Worm (Caenorhabditis elegans) whole organism, L1 larva: ENCODE data around the gene srh-74.
A peak's percentile ranks its signal among the peaks of the same experiment; 100 is the strongest.

Experiments
- C34B4.2 ChIP-seq: sonication (generic microtip); optimal IDR thresholded peaks from 2 replicates; lab custom pipeline; 2017; ENCODE audit warnings: mild to moderate bottlenecking, missing genetic modification characterization, missing compliant biosample characterization
- F16B12.6 ChIP-seq: fragments of 150-350 bp; optimal IDR thresholded peaks from 2 replicates; lab custom pipeline; 2014; ENCODE audit warnings: missing biosample characterization, missing genetic modification characterization
- Y116A8C.19 ChIP-seq: sonication (generic microtip); optimal IDR thresholded peaks from 2 replicates; lab custom pipeline; 2016; ENCODE audit warnings: missing compliant biosample characterization, missing genetic modification characterization, borderline replicate concordance
- aha-1 ChIP-seq: fragments of 150-350 bp; optimal IDR thresholded peaks from 2 replicates; lab custom pipeline; 2014; ENCODE audit warnings: missing biosample characterization, missing genetic modification characterization
- ama-1 ChIP-seq: fragments of 150-350 bp; optimal IDR thresholded peaks from 2 replicates; lab custom pipeline; 2014
- blmp-1 ChIP-seq: fragments of 150-350 bp; optimal IDR thresholded peaks from 2 replicates; lab custom pipeline; 2014; ENCODE audit warnings: missing biosample characterization, missing genetic modification characterization
- ceh-8 ChIP-seq: fragments of 200-800 bp; sonication (Bioruptor generic); optimal IDR thresholded peaks from 2 replicates; lab custom pipeline; 2018; ENCODE audit warnings: mild to moderate bottlenecking, missing genetic modification characterization, moderate library complexity, missing compliant biosample characterization
- ceh-82 ChIP-seq, 3 experiments: fragments of 150-350 bp in 1 of 3; sonication (generic microtip) in 2 of 3; optimal IDR thresholded peaks; 2 replicates each; lab custom pipeline; 2014 to 2017; ENCODE audit warnings: missing biosample characterization in 3 of 3, missing genetic modification characterization in 3 of 3
- ceh-88 ChIP-seq: fragments of 200-800 bp; sonication (Bioruptor generic); IDR thresholded peaks from 2 replicates; pipeline ENCODE4 v1.3.6; 2022; ENCODE audit warnings: missing genetic modification characterization, missing compliant biosample characterization
- ceh-90 ChIP-seq: sonication (generic microtip); optimal IDR thresholded peaks from 2 replicates; lab custom pipeline; 2016; ENCODE audit warnings: missing genetic modification characterization, missing compliant biosample characterization
- ces-1 ChIP-seq: fragments of 150-350 bp; optimal IDR thresholded peaks from 2 replicates; lab custom pipeline; 2014; ENCODE audit warnings: missing biosample characterization, missing genetic modification reagents, missing genetic modification characterization
- dsc-1 ChIP-seq: sonication (generic microtip); optimal IDR thresholded peaks from 2 replicates; lab custom pipeline; 2016; ENCODE audit warnings: mild to moderate bottlenecking, missing genetic modification characterization, missing compliant biosample characterization
- efl-1 ChIP-seq, 4 experiments: fragments of 150-350 bp; optimal IDR thresholded peaks in 3 of 4; peaks in 1 of 4; 1 replicate in 1 of 4; 2 replicates in 3 of 4; lab custom pipeline; 2014; ENCODE audit warnings: missing biosample characterization in 2 of 4, missing genetic modification characterization in 2 of 4, missing genetic modification reagents in 2 of 4
- efl-3 ChIP-seq: fragments of 200-800 bp; sonication (Bioruptor generic); optimal IDR thresholded peaks from 2 replicates; lab custom pipeline; 2018; ENCODE audit warnings: mild to moderate bottlenecking, missing genetic modification characterization, missing compliant biosample characterization
- elt-3 ChIP-seq, 6 experiments: fragments of 150-350 bp in 1 of 6; sonication (generic microtip); optimal IDR thresholded peaks; 2 replicates each; lab custom pipeline; 2017 to 2018; ENCODE audit warnings: missing biosample characterization in 6 of 6, missing genetic modification characterization in 6 of 6, inconsistent platforms in 1 of 6
- ets-5 ChIP-seq: fragments of 200-800 bp; sonication (Bioruptor generic); IDR thresholded peaks from 2 replicates; pipeline ENCODE4 v1.3.6; 2022; ENCODE audit warnings: missing genetic modification characterization, missing compliant biosample characterization
- fkh-10 ChIP-seq: sonication (generic microtip); optimal IDR thresholded peaks from 2 replicates; lab custom pipeline; 2017; ENCODE audit warnings: missing biosample characterization, missing genetic modification reagents, missing genetic modification characterization
- fkh-4 ChIP-seq: sonication (generic microtip); optimal IDR thresholded peaks from 2 replicates; lab custom pipeline; 2016; ENCODE audit warnings: missing compliant biosample characterization, missing genetic modification characterization, borderline replicate concordance
- fkh-8 ChIP-seq: sonication (generic microtip); optimal IDR thresholded peaks from 2 replicates; lab custom pipeline; 2016; ENCODE audit warnings: mild to moderate bottlenecking, missing genetic modification characterization, missing compliant biosample characterization
- fos-1 ChIP-seq: fragments of 150-350 bp; optimal IDR thresholded peaks from 2 replicates; lab custom pipeline; 2014; ENCODE audit warnings: missing biosample characterization, missing genetic modification characterization
- grh-1 ChIP-seq: fragments of 200-800 bp; sonication (Bioruptor generic); IDR thresholded peaks from 2 replicates; pipeline ENCODE4 v1.3.6; 2022; ENCODE audit warnings: missing genetic modification reagents, missing genetic modification characterization, missing compliant biosample characterization
- hlh-17 ChIP-seq: fragments of 200-800 bp; sonication (Bioruptor generic); optimal IDR thresholded peaks from 2 replicates; lab custom pipeline; 2018; ENCODE audit warnings: missing genetic modification characterization, mild to moderate bottlenecking, missing compliant biosample characterization, moderate library complexity, borderline replicate concordance
- lin-13 ChIP-seq: fragments of 150-350 bp; optimal IDR thresholded peaks from 2 replicates; lab custom pipeline; 2014; ENCODE audit warnings: missing biosample characterization, missing genetic modification reagents, missing genetic modification characterization
- lin-15B ChIP-seq: fragments of 150-350 bp; sonication (generic microtip); optimal IDR thresholded peaks from 3 replicates; lab custom pipeline; 2014; ENCODE audit warnings: missing biosample characterization, missing genetic modification characterization
- lin-35 ChIP-seq, 2 experiments: fragments of 150-350 bp; optimal IDR thresholded peaks; 2 replicates each; lab custom pipeline; 2014; ENCODE audit warnings: missing biosample characterization in 2 of 2, missing genetic modification characterization in 2 of 2, missing genetic modification reagents in 2 of 2
- lin-39 ChIP-seq: fragments of 150-350 bp; optimal IDR thresholded peaks from 2 replicates; lab custom pipeline; 2014; ENCODE audit warnings: missing biosample characterization, missing genetic modification reagents, missing genetic modification characterization
- lir-3 ChIP-seq: sonication (generic microtip); optimal IDR thresholded peaks from 2 replicates; lab custom pipeline; 2016; ENCODE audit warnings: mild to moderate bottlenecking, missing genetic modification characterization, moderate library complexity, missing compliant biosample characterization; ENCODE audit not compliant: poor library complexity
- mab-9 ChIP-seq: fragments of 200-800 bp; sonication (Bioruptor generic); IDR thresholded peaks from 2 replicates; pipeline ENCODE4 v1.3.6; 2022; ENCODE audit warnings: missing genetic modification reagents, missing genetic modification characterization, missing compliant biosample characterization
- mdl-1 ChIP-seq, 2 experiments: fragments of 150-350 bp; optimal IDR thresholded peaks; 2 replicates each; lab custom pipeline; 2014 to 2017; ENCODE audit warnings: missing biosample characterization in 2 of 2, missing genetic modification characterization in 2 of 2, inconsistent platforms in 1 of 2
- nhr-11 ChIP-seq: fragments of 150-350 bp; optimal IDR thresholded peaks from 2 replicates; lab custom pipeline; 2014; ENCODE audit warnings: missing biosample characterization, missing genetic modification characterization
- nhr-12 ChIP-seq: sonication (generic microtip); optimal IDR thresholded peaks from 2 replicates; lab custom pipeline; 2017; ENCODE audit warnings: missing biosample characterization, missing genetic modification characterization
- nhr-19 ChIP-seq: fragments of 200-800 bp; sonication (Bioruptor generic); conservative IDR thresholded peaks from 2 replicates; pipeline ENCODE4 v1.3.6; 2022; ENCODE audit warnings: missing genetic modification characterization, missing compliant biosample characterization
- nhr-237 ChIP-seq: fragments of 150-350 bp; optimal IDR thresholded peaks from 2 replicates; lab custom pipeline; 2014; ENCODE audit warnings: missing biosample characterization, missing genetic modification characterization
- nhr-47 ChIP-seq: sonication (generic microtip); optimal IDR thresholded peaks from 2 replicates; lab custom pipeline; 2016; ENCODE audit warnings: mild to moderate bottlenecking, missing genetic modification characterization, moderate library complexity, missing compliant biosample characterization
- nhr-71 ChIP-seq: sonication (generic microtip); optimal IDR thresholded peaks from 2 replicates; lab custom pipeline; 2016; ENCODE audit warnings: mild to moderate bottlenecking, missing genetic modification characterization, moderate library complexity, missing compliant biosample characterization
- nhr-76 ChIP-seq: sonication (generic microtip); optimal IDR thresholded peaks from 2 replicates; lab custom pipeline; 2017; ENCODE audit warnings: missing biosample characterization, missing genetic modification characterization
- nhr-85 ChIP-seq: sonication (generic microtip); peaks from one replicate; lab custom pipeline; 2016; ENCODE audit warnings: missing genetic modification characterization, inconsistent platforms, missing compliant biosample characterization
- rnt-1 ChIP-seq: sonication (generic microtip); optimal IDR thresholded peaks from 2 replicates; lab custom pipeline; 2016; ENCODE audit warnings: mild to moderate bottlenecking, missing genetic modification characterization, moderate library complexity, missing compliant biosample characterization
- skn-1 ChIP-seq: fragments of 150-350 bp; optimal IDR thresholded peaks from 2 replicates; lab custom pipeline; 2014; ENCODE audit warnings: missing biosample characterization, missing genetic modification characterization
- snpc-4 ChIP-seq: fragments of 150-350 bp; optimal IDR thresholded peaks from 2 replicates; lab custom pipeline; 2014; ENCODE audit warnings: missing biosample characterization, missing genetic modification characterization
- snu-23 ChIP-seq: sonication (generic microtip); optimal IDR thresholded peaks from 2 replicates; lab custom pipeline; 2016; ENCODE audit warnings: missing genetic modification characterization, missing compliant biosample characterization
- sox-4 ChIP-seq: sonication (generic microtip); optimal IDR thresholded peaks from 2 replicates; lab custom pipeline; 2016; ENCODE audit warnings: missing genetic modification characterization, missing compliant biosample characterization
- sup-37 ChIP-seq: fragments of 200-800 bp; sonication (Bioruptor generic); optimal IDR thresholded peaks from 2 replicates; lab custom pipeline; 2018; ENCODE audit warnings: mild to moderate bottlenecking, missing genetic modification characterization, missing compliant biosample characterization
- swsn-7 ChIP-seq: sonication (generic microtip); optimal IDR thresholded peaks from 2 replicates; lab custom pipeline; 2016; ENCODE audit warnings: missing genetic modification characterization, missing compliant biosample characterization
- tlp-1 ChIP-seq: fragments of 150-350 bp; optimal IDR thresholded peaks from 2 replicates; lab custom pipeline; 2014; ENCODE audit warnings: missing biosample characterization, missing genetic modification characterization
- unc-130 ChIP-seq: fragments of 150-350 bp; optimal IDR thresholded peaks from 2 replicates; lab custom pipeline; 2017; ENCODE audit warnings: missing biosample characterization, missing genetic modification characterization, inconsistent platforms
- unc-30 ChIP-seq: sonication (generic microtip); optimal IDR thresholded peaks from 2 replicates; lab custom pipeline; 2017; ENCODE audit warnings: missing biosample characterization, missing genetic modification characterization
- unc-62 ChIP-seq: fragments of 150-350 bp; optimal IDR thresholded peaks from 2 replicates; lab custom pipeline; 2014; ENCODE audit warnings: missing biosample characterization, missing genetic modification reagents, missing genetic modification characterization
- vab-15 ChIP-seq: sonication (generic microtip); optimal IDR thresholded peaks from 2 replicates; lab custom pipeline; 2017; ENCODE audit warnings: missing genotype, mild to moderate bottlenecking, missing genetic modification characterization, missing compliant biosample characterization
- xbp-1 ChIP-seq: sonication (generic microtip); optimal IDR thresholded peaks from 2 replicates; lab custom pipeline; 2016; ENCODE audit warnings: missing genetic modification characterization, missing compliant biosample characterization
- zip-4 ChIP-seq: fragments of 200-800 bp; sonication (Bioruptor generic); optimal IDR thresholded peaks from 2 replicates; lab custom pipeline; 2018; ENCODE audit warnings: mild to moderate bottlenecking, missing genetic modification characterization, moderate library complexity, missing compliant biosample characterization
- ztf-11 ChIP-seq, 2 experiments: sonication (generic microtip); optimal IDR thresholded peaks; 2 replicates each; lab custom pipeline; 2016 to 2017; ENCODE audit warnings: missing genetic modification characterization in 2 of 2, missing biosample characterization in 1 of 2, missing compliant biosample characterization in 1 of 2
- ztf-4 ChIP-seq: fragments of 150-350 bp; optimal IDR thresholded peaks from 2 replicates; lab custom pipeline; 2014; ENCODE audit warnings: missing biosample characterization, missing genetic modification characterization

The srh-74 gene

ce11 chrV:11000650-11001049, 47.9 kb downstream of the srh-74 start, which contains the start of gene isy-1 (continued):
- TF ChIP-seq ceh-90 (tag; lab: Kevin White, UChicago) (no peak), nhr-71 (tag; lab: Kevin White, UChicago) (peak; percentile 81), efl-1 (optimal IDR thresholded peaks at IDR 0.05; lab: Kevin White, UChicago) (peak; percentile 90 to 96), efl-1 (GFP tag; optimal IDR thresholded peaks at IDR 0.05 in 1 of 2; lab: Kevin White, UChicago) (peak; percentile 95 to 99), F16B12.6 (tag; lab: Kevin White, UChicago) (peak; percentile 30), fkh-8 (tag; lab: Kevin White, UChicago) (peak; percentile 61), fkh-4 (tag; lab: Kevin White, UChicago) (no peak), tlp-1 (tag; lab: Kevin White, UChicago) (no peak), ama-1 (lab: Kevin White, UChicago) (no peak), Y116A8C.19 (tag; lab: Kevin White, UChicago) (no peak), lir-3 (peak; percentile 29), zip-4 (GFP tag; lab: Kevin White, UChicago) (no peak), mab-9 (GFP tag; lab: Robert Waterston, UW) (no peak), rnt-1 (tag; lab: Kevin White, UChicago) (peak; percentile 69), swsn-7 (tag; lab: Kevin White, UChicago) (peak; percentile 66), hlh-17 (GFP tag; lab: Kevin White, UChicago) (no peak), C34B4.2 (no peak), nhr-12 (tag; lab: Kevin White, UChicago) (no peak), xbp-1 (tag; lab: Kevin White, UChicago) (peak; percentile 70), nhr-11 (tag; lab: Kevin White, UChicago) (no peak), skn-1 (tag; lab: Kevin White, UChicago) (peak; percentile 88), nhr-85 (tag; lab: Kevin White, UChicago) (peak; percentile 65), nhr-76 (tag; lab: Kevin White, UChicago) (no peak), sup-37 (GFP tag; lab: Kevin White, UChicago) (no peak), snpc-4 (tag; lab: Kevin White, UChicago) (peak; percentile 70), snu-23 (GFP tag; lab: Kevin White, UChicago) (peak; percentile 80), unc-30 (no peak), fos-1 (tag; lab: Kevin White, UChicago) (peak; percentile 51), vab-15 (tag; lab: Kevin White, UChicago) (no peak), mdl-1 (tag; optimal IDR thresholded peaks at IDR 0.05; lab: Kevin White, UChicago) (peak in 1 of 2 experiments; percentile 53), grh-1 (GFP tag; lab: Robert Waterston, UW) (no peak; the same call in 1 of the 2 replicates), dsc-1 (tag; lab: Kevin White, UChicago) (peak; percentile 60), nhr-237 (no peak), sox-4 (peak; percentile 42), elt-3 (tag; optimal IDR thresholded peaks at IDR 0.05; lab: Kevin White, UChicago) (peak in 2 of 6 experiments; percentile 31 to 59), ces-1 (no peak), ztf-4 (tag; lab: Kevin White, UChicago) (no peak), ceh-8 (peak; percentile 17), lin-39 (tag; lab: Kevin White, UChicago) (no peak), nhr-47 (tag; lab: Kevin White, UChicago) (peak; percentile 75), ceh-82 (tag; optimal IDR thresholded peaks at IDR 0.05; lab: Kevin White, UChicago) (peak; percentile 37 to 75 (median 71)), efl-3 (GFP tag; lab: Kevin White, UChicago) (no peak), aha-1 (tag; lab: Kevin White, UChicago) (no peak), unc-130 (peak; percentile 43), lin-13 (peak; percentile 48), nhr-19 (GFP tag; lab: Robert Waterston, UW) (peak; percentile 73), lin-35 (GFP tag; optimal IDR thresholded peaks at IDR 0.05; lab: Kevin White, UChicago) (peak; percentile 97 to 98), lin-15B (tag; lab: Kevin White, UChicago) (peak; percentile 91), unc-62 (GFP tag; lab: Kevin White, UChicago) (no peak), ceh-88 (GFP tag; lab: Robert Waterston, UW) (no peak), fkh-10 (GFP tag; lab: Kevin White, UChicago) (peak; percentile 26), ztf-11 (tag; optimal IDR thresholded peaks at IDR 0.05; lab: Kevin White, UChicago) (no peak), ets-5 (no peak), blmp-1 (tag; lab: Kevin White, UChicago) (peak; percentile 93)
